Worm (Caenorhabditis elegans): ENCODE measurements around the gene cap-1.

cap-1 gene

ce11 chrIV:7203696-7204095, 26.3 kb downstream of the cap-1 start, which contains the start of gene R13A1.3:
Gene R13A1.3, plus strand, starts transcription at chrIV:7203996.
- TF ChIP-seq jun-1 (tag; optimal IDR thresholded peaks at IDR 0.05) (no peak), blmp-1 (tag; optimal IDR thresholded peaks at IDR 0.05) (no peak), zag-1 (tag; optimal IDR thresholded peaks at IDR 0.05) (no peak), efl-1 (optimal IDR thresholded peaks at IDR 0.05) (no peak), efl-1 (GFP tag; optimal IDR thresholded peaks at IDR 0.05 in 1 of 2) (no peak)

- TF ChIP-seq sox-4 (tag; optimal IDR thresholded peaks at IDR 0.05) (no peak), fkh-4 (tag; optimal IDR thresholded peaks at IDR 0.05; ENCODE audit: borderline replicate concordance) (no peak), ztf-11 (tag; optimal IDR thresholded peaks at IDR 0.05) (no peak), tlp-1 (tag; optimal IDR thresholded peaks at IDR 0.05) (no peak), mep-1 (tag; optimal IDR thresholded peaks at IDR 0.05) (no peak), F16B12.6 (tag; optimal IDR thresholded peaks at IDR 0.05) (no peak), ama-1 (optimal IDR thresholded peaks at IDR 0.05) (no peak), sptf-1 (tag; optimal IDR thresholded peaks at IDR 0.05) (no peak), unc-98 (GFP tag; IDR thresholded peaks at IDR 0.05) (no peak), skn-1 (tag; optimal IDR thresholded peaks at IDR 0.05) (no peak), vab-15 (tag; optimal IDR thresholded peaks at IDR 0.05) (no peak), unc-62 (GFP tag; optimal IDR thresholded peaks at IDR 0.05) (no peak), hlh-17 (GFP tag; optimal IDR thresholded peaks at IDR 0.05; ENCODE audit: borderline replicate concordance) (no peak)
Measured at ce11 chrIV:7196853-7197252, 33.2 kb downstream of the cap-1 start, which contains the start of gene unc-8. Gene unc-8, plus strand, starts transcription at chrIV:7197153.

- TF ChIP-seq fkh-8 (tag; optimal IDR thresholded peaks at IDR 0.05) (no peak), nhr-12 (tag; optimal IDR thresholded peaks at IDR 0.05) (no peak), lin-13 (GFP tag; optimal IDR thresholded peaks at IDR 0.05) (no peak), sup-37 (GFP tag; optimal IDR thresholded peaks at IDR 0.05) (no peak), fos-1 (tag; optimal IDR thresholded peaks at IDR 0.05) (no peak), nhr-90 (tag; optimal IDR thresholded peaks at IDR 0.05; ENCODE audit: poor library complexity) (no peak), lir-3 (tag; optimal IDR thresholded peaks at IDR 0.05; ENCODE audit: poor library complexity) (no peak), pqm-1 (tag; optimal IDR thresholded peaks at IDR 0.05) (no peak)
Measured at ce11 chrIV:7195734-7196133, 34.3 kb downstream of the cap-1 start, which contains the start of gene best-16. Gene best-16, minus strand, starts transcription at chrIV:7195834.

DNA sequence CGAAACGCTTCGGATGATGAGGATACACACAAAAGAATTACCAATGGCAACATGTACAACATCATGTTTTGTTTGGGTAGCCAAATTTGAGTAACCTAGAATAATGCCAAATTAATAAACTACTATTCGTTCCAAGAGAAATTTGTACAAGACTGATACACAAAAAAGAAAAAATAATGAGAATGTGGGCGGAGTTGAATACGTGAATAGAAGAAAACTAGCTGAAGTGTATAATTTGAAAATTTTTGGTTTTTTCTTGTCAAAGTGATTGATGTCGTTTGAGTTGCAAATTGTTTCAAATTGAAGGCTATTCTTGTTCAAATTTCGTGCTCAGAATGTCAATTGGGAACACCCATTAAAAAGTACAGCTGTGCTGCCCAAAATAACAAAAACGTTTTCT, 38.3 kb downstream of the cap-1 start, which contains the start of gene R13A1.5:
R13A1.5 (minus strand) TSS at position 101 of the 400 bp plus-strand sequence.
- TF ChIP-seq efl-1 (optimal IDR thresholded peaks at IDR 0.05) (no peak), efl-1 (GFP tag; optimal IDR thresholded peaks at IDR 0.05 in 1 of 2) (peak in 1 of 2 experiments; percentile 67), lin-15B (tag; optimal IDR thresholded peaks at IDR 0.05) (no peak), xbp-1 (tag; optimal IDR thresholded peaks at IDR 0.05) (no peak)

DNA sequence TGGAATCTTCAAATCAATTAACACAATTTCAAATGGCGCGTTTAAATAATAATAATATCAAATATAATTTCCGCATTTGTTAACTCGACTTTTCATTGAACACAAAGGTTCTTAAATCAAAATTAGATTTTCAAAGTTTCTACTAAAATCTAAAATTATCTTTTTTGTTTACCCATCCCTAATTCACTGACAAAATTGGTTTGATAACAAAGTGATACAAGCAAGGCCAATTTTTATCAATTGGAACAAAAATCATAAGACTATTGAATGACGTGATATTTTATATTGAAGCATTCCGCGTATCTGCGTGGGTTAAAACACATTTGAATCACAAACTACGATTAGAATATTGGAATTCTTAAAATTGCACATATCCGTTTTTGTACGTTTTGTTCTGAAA, 39.6 kb downstream of the cap-1 start:
- TF ChIP-seq elt-2 (tag; optimal IDR thresholded peaks at IDR 0.05) (peak; percentile 89), snpc-4 (tag; optimal IDR thresholded peaks at IDR 0.05) (no peak), elt-3 (tag; optimal IDR thresholded peaks at IDR 0.05) (peak in 3 of 6 experiments; percentile 6 to 73 (median 56)), nhr-71 (tag; optimal IDR thresholded peaks at IDR 0.05) (peak; percentile 69), blmp-1 (tag; optimal IDR thresholded peaks at IDR 0.05) (peak; percentile 22), aha-1 (tag; optimal IDR thresholded peaks at IDR 0.05) (no peak), F16B12.6 (tag; optimal IDR thresholded peaks at IDR 0.05) (no peak), ceh-88 (GFP tag; IDR thresholded peaks at IDR 0.05) (no peak), jun-1 (tag; optimal IDR thresholded peaks at IDR 0.05) (peak; percentile 49), nhr-90 (tag; optimal IDR thresholded peaks at IDR 0.05; ENCODE audit: poor library complexity) (peak; percentile 27), aly-2 (tag; optimal IDR thresholded peaks at IDR 0.05) (no peak), sox-4 (tag; optimal IDR thresholded peaks at IDR 0.05) (no peak), lin-14 (GFP tag; optimal IDR thresholded peaks at IDR 0.05) (peak; percentile 56), efl-1 (optimal IDR thresholded peaks at IDR 0.05) (no peak), efl-1 (GFP tag; optimal IDR thresholded peaks at IDR 0.05 in 1 of 2) (no peak), ama-1 (optimal IDR thresholded peaks at IDR 0.05) (no peak), nhr-76 (tag; optimal IDR thresholded peaks at IDR 0.05) (no peak), nhr-20 (tag; optimal IDR thresholded peaks at IDR 0.05) (peak; percentile 38), nhr-11 (tag; optimal IDR thresholded peaks at IDR 0.05) (no peak), egl-13 (tag; optimal IDR thresholded peaks at IDR 0.05) (no peak), lin-35 (GFP tag; optimal IDR thresholded peaks at IDR 0.05) (peak in 1 of 2 experiments; percentile 28)

Data from whole organism, L1 larva.